Worm (Caenorhabditis elegans) whole organism, young adult: ENCODE results near the gene idi-1.

Experiments
- C06A6.2 ChIP-seq: fragments of 200-800 bp; sonication (Bioruptor generic); conservative IDR thresholded peaks from 2 replicates; pipeline ENCODE4 v1.3.6; 2022; ENCODE audit warnings: missing genetic modification characterization, missing compliant biosample characterization
- D2030.7 ChIP-seq: fragments of 200-800 bp; sonication (Bioruptor generic); IDR thresholded peaks from 2 replicates; pipeline ENCODE4 v1.3.6; 2022; ENCODE audit warnings: missing genetic modification reagents, missing genetic modification characterization, missing compliant biosample characterization
- F55B11.4 ChIP-seq: sonication (generic microtip); optimal IDR thresholded peaks from 2 replicates; lab custom pipeline; 2016; ENCODE audit warnings: missing compliant biosample characterization, missing genetic modification characterization, borderline replicate concordance; ENCODE audit not compliant: insufficient read depth
- F57C9.4 ChIP-seq: sonication (generic microtip); optimal IDR thresholded peaks from 2 replicates; lab custom pipeline; 2017; ENCODE audit warnings: mild to moderate bottlenecking, missing genetic modification characterization, missing compliant biosample characterization
- K11D2.4 ChIP-seq: fragments of 200-800 bp; sonication (Bioruptor generic); IDR thresholded peaks from 2 replicates; pipeline ENCODE4 v1.3.6; 2022; ENCODE audit warnings: missing genetic modification reagents, missing genetic modification characterization, missing compliant biosample characterization
- T26A5.8 ChIP-seq: sonication (generic microtip); optimal IDR thresholded peaks from 2 replicates; lab custom pipeline; 2016; ENCODE audit warnings: missing genetic modification characterization, missing compliant biosample characterization
- Y53F4B.3 ChIP-seq: fragments of 200-800 bp; sonication (Bioruptor generic); IDR thresholded peaks from 2 replicates; pipeline ENCODE4 v1.3.6; 2022; ENCODE audit warnings: missing genetic modification reagents, missing genetic modification characterization, missing compliant biosample characterization
- Y56A3A.18 ChIP-seq: fragments of 200-800 bp; sonication (Bioruptor generic); IDR thresholded peaks from 2 replicates; pipeline ENCODE4 v1.3.6; 2022; ENCODE audit warnings: missing genetic modification reagents, missing genetic modification characterization, missing compliant biosample characterization
- Y79H2A.3 ChIP-seq: fragments of 200-800 bp; sonication (Bioruptor generic); conservative IDR thresholded peaks from 2 replicates; pipeline ENCODE4 v1.3.6; 2022; ENCODE audit warnings: missing genetic modification reagents, missing genetic modification characterization, missing compliant biosample characterization
- Y95B8A.8 ChIP-seq: fragments of 200-800 bp; sonication (Bioruptor generic); IDR thresholded peaks from 2 replicates; pipeline ENCODE4 v1.3.6; 2022; ENCODE audit warnings: missing genetic modification reagents, missing genetic modification characterization, missing compliant biosample characterization
- aptf-2 ChIP-seq: fragments of 200-800 bp; sonication (Bioruptor generic); conservative IDR thresholded peaks from 2 replicates; pipeline ENCODE4 v1.3.6; 2022; ENCODE audit warnings: missing genetic modification reagents, missing genetic modification characterization, missing compliant biosample characterization
- aptf-3 ChIP-seq: fragments of 200-800 bp; sonication (Bioruptor generic); IDR thresholded peaks from 2 replicates; pipeline ENCODE4 v1.3.6; 2022; ENCODE audit warnings: missing genetic modification characterization, missing compliant biosample characterization
- atf-7 ChIP-seq: sonication (generic microtip); optimal IDR thresholded peaks from 2 replicates; lab custom pipeline; 2017; ENCODE audit warnings: mild to moderate bottlenecking, missing genetic modification characterization, missing compliant biosample characterization
- ccch-3 ChIP-seq: fragments of 200-800 bp; sonication (Bioruptor generic); optimal IDR thresholded peaks from 2 replicates; lab custom pipeline; 2018; ENCODE audit warnings: mild to moderate bottlenecking, missing genetic modification characterization, missing compliant biosample characterization
- ceh-27 ChIP-seq: fragments of 200-800 bp; sonication (Bioruptor generic); optimal IDR thresholded peaks from 2 replicates; lab custom pipeline; 2018; ENCODE audit warnings: mild to moderate bottlenecking, missing genetic modification characterization, moderate library complexity, missing compliant biosample characterization
- ceh-40 ChIP-seq: fragments of 200-800 bp; sonication (Bioruptor generic); IDR thresholded peaks from 2 replicates; pipeline ENCODE4 v1.3.6; 2022; ENCODE audit warnings: missing genetic modification characterization, missing compliant biosample characterization
- dpff-1 ChIP-seq: sonication (generic microtip); optimal IDR thresholded peaks from 2 replicates; lab custom pipeline; 2017; ENCODE audit warnings: mild to moderate bottlenecking, missing genetic modification characterization, missing compliant biosample characterization
- egl-18 ChIP-seq: fragments of 200-800 bp; sonication (Bioruptor generic); IDR thresholded peaks from 2 replicates; pipeline ENCODE4 v1.3.6; 2022; ENCODE audit warnings: missing genetic modification reagents, missing genetic modification characterization, missing compliant biosample characterization
- ekl-4 ChIP-seq: fragments of 200-800 bp; sonication (Bioruptor generic); IDR thresholded peaks from 2 replicates; pipeline ENCODE4 v1.3.6; 2022; ENCODE audit warnings: missing genetic modification reagents, missing genetic modification characterization, missing compliant biosample characterization
- ets-4 ChIP-seq: fragments of 200-800 bp; sonication (Bioruptor generic); optimal IDR thresholded peaks from 2 replicates; lab custom pipeline; 2018; ENCODE audit warnings: mild to moderate bottlenecking, missing genetic modification characterization, missing compliant biosample characterization
- fkh-3 ChIP-seq: sonication (generic microtip); optimal IDR thresholded peaks from 2 replicates; lab custom pipeline; 2016; ENCODE audit warnings: mild to moderate bottlenecking, missing genetic modification characterization, missing compliant biosample characterization
- hmg-1.2 ChIP-seq: fragments of 200-800 bp; sonication (Bioruptor generic); IDR thresholded peaks from 2 replicates; pipeline ENCODE4 v1.3.6; 2022; ENCODE audit warnings: missing genetic modification reagents, missing genetic modification characterization, missing compliant biosample characterization
- let-607 ChIP-seq, 2 experiments: fragments of 200-800 bp in 1 of 2; sonication (Bioruptor generic) in 1 of 2; sonication (generic microtip) in 1 of 2; optimal IDR thresholded peaks; 2 replicates each; lab custom pipeline; 2016 to 2018; ENCODE audit warnings: mild to moderate bottlenecking in 2 of 2, missing compliant biosample characterization in 2 of 2, missing genetic modification characterization in 2 of 2, moderate library complexity in 2 of 2, missing genotype in 1 of 2
- lin-40 ChIP-seq: sonication (generic microtip); optimal IDR thresholded peaks from 2 replicates; lab custom pipeline; 2016; ENCODE audit warnings: missing genetic modification characterization, mild to moderate bottlenecking, missing compliant biosample characterization, missing genotype, missing genetic modification reagents
- lin-54 ChIP-seq: fragments of 200-800 bp; sonication (Bioruptor generic); optimal IDR thresholded peaks from 2 replicates; lab custom pipeline; 2018; ENCODE audit warnings: mild to moderate bottlenecking, missing genetic modification characterization, missing compliant biosample characterization
- madf-3 ChIP-seq: fragments of 200-800 bp; sonication (Bioruptor generic); IDR thresholded peaks from 2 replicates; pipeline ENCODE4 v1.3.6; 2022; ENCODE audit warnings: missing genetic modification reagents, missing genetic modification characterization, missing compliant biosample characterization
- mel-28 ChIP-seq: sonication (generic microtip); optimal IDR thresholded peaks from 2 replicates; lab custom pipeline; 2016; ENCODE audit warnings: borderline replicate concordance, mild to moderate bottlenecking, missing genetic modification characterization, missing compliant biosample characterization
- mes-4 ChIP-seq: sonication (generic microtip); optimal IDR thresholded peaks from 2 replicates; lab custom pipeline; 2016; ENCODE audit warnings: missing genotype, missing genetic modification characterization, missing compliant biosample characterization
- nhr-120 ChIP-seq: fragments of 200-800 bp; sonication (Bioruptor generic); IDR thresholded peaks from 2 replicates; pipeline ENCODE4 v1.3.6; 2022; ENCODE audit warnings: missing genetic modification characterization, missing compliant biosample characterization
- nhr-80 ChIP-seq: sonication (generic microtip); optimal IDR thresholded peaks from 2 replicates; lab custom pipeline; 2016; ENCODE audit warnings: missing genetic modification characterization, missing compliant biosample characterization
- rcor-1 ChIP-seq: fragments of 200-800 bp; sonication (Bioruptor generic); IDR thresholded peaks from 2 replicates; pipeline ENCODE4 v1.3.6; 2022; ENCODE audit warnings: missing genetic modification reagents, missing genetic modification characterization, missing compliant biosample characterization
- rec-8 ChIP-seq, 2 experiments: sonication (generic microtip); optimal IDR thresholded peaks; 2 replicates each; lab custom pipeline; 2016; ENCODE audit warnings: mild to moderate bottlenecking in 2 of 2, missing genetic modification characterization in 2 of 2, missing genetic modification reagents in 2 of 2, missing genotype in 2 of 2, missing biosample characterization in 1 of 2, missing compliant biosample characterization in 1 of 2, moderate library complexity in 1 of 2
- sea-2 ChIP-seq: fragments of 200-800 bp; sonication (Bioruptor generic); IDR thresholded peaks from 2 replicates; pipeline ENCODE4 v1.3.6; 2022; ENCODE audit warnings: missing genetic modification characterization, missing compliant biosample characterization
- snpc-4 ChIP-seq, 5 experiments: fragments of 150-350 bp in 1 of 5; sonication (generic microtip) in 4 of 5; optimal IDR thresholded peaks; 2 replicates each; lab custom pipeline; 2014 to 2018; ENCODE audit warnings: missing genetic modification characterization in 5 of 5, missing biosample characterization in 3 of 5, antibody characterized with exemption in 2 of 5, mild to moderate bottlenecking in 2 of 5, missing compliant biosample characterization in 2 of 5, missing genotype in 2 of 5, moderate library complexity in 2 of 5, missing genetic modification reagents in 1 of 5
- ztf-22 ChIP-seq: fragments of 200-800 bp; sonication (Bioruptor generic); optimal IDR thresholded peaks from 2 replicates; lab custom pipeline; 2018; ENCODE audit warnings: mild to moderate bottlenecking, missing genetic modification characterization, moderate library complexity, missing compliant biosample characterization
- ztf-25 ChIP-seq: fragments of 200-800 bp; sonication (Bioruptor generic); IDR thresholded peaks from 2 replicates; pipeline ENCODE4 v1.3.6; 2022; ENCODE audit warnings: missing genetic modification reagents, missing genetic modification characterization, missing compliant biosample characterization
- ztf-28 ChIP-seq: fragments of 200-800 bp; sonication (Bioruptor generic); IDR thresholded peaks from 2 replicates; pipeline ENCODE4 v1.3.6; 2022; ENCODE audit warnings: missing genetic modification reagents, missing genetic modification characterization, missing compliant biosample characterization

idi-1 gene

DNA sequence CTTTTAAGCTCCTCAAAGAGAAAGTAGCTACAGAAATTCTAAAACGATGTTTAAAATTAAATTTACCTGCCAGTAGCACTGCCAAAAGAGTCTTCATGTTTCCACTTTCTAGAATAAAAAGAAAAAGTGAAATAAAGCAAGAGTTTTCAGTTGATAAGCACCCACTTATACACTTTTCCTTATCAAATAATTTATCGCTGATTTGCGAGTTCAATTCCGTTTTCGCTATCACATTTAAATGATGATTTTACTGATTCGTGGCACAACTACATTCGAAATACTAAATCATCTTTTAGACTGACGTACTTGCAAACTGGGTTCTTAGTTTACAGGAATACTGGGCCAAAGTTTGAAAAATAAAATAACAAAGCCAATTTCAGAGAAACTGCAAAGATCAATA, 40.6 kb upstream of the idi-1 start, which contains the start of gene K12H4.7:
K12H4.7 (minus strand) TSS at position 138 of the 400 bp plus-strand sequence.
- TF ChIP-seq F57C9.4 (tag; lab: Kevin White, UChicago) (no peak), ets-4 (GFP tag; lab: Kevin White, UChicago) (peak; percentile 31), nhr-80 (tag; lab: Kevin White, UChicago) (peak; percentile 64), aptf-3 (GFP tag; lab: Robert Waterston, UW) (no peak), let-607 (tag; optimal IDR thresholded peaks at IDR 0.05; lab: Kevin White, UChicago) (peak; percentile 6 to 61), atf-7 (tag; lab: Kevin White, UChicago) (no peak), sea-2 (GFP tag; lab: Robert Waterston, UW) (no peak), snpc-4 (GFP tag; optimal IDR thresholded peaks at IDR 0.05; lab: Kevin White, UChicago) (no peak), snpc-4 (tag; optimal IDR thresholded peaks at IDR 0.05; lab: Kevin White, UChicago) (no peak), aptf-2 (GFP tag; lab: Robert Waterston, UW) (no peak), ekl-4 (GFP tag; lab: Robert Waterston, UW) (no peak), Y53F4B.3 (GFP tag; lab: Robert Waterston, UW) (no peak), rec-8 (tag; optimal IDR thresholded peaks at IDR 0.05; lab: Kevin White, UChicago) (no peak), lin-54 (no peak), Y56A3A.18 (GFP tag; lab: Robert Waterston, UW) (no peak), dpff-1 (tag; lab: Kevin White, UChicago) (no peak)

- TF ChIP-seq C06A6.2 (GFP tag; lab: Robert Waterston, UW), result no peak
- TF ChIP-seq mel-28, result no peak
- no peak for TF ChIP-seq egl-18 (GFP tag; lab: Robert Waterston, UW)
- no peak for TF ChIP-seq T26A5.8 (tag; lab: Kevin White, UChicago)
- TF ChIP-seq ceh-40, result no peak
- TF ChIP-seq D2030.7, result no peak
- TF ChIP-seq K11D2.4 (GFP tag; lab: Robert Waterston, UW), result no peak
- no peak for TF ChIP-seq rcor-1
- no peak for TF ChIP-seq rec-8 (tag; optimal IDR thresholded peaks at IDR 0.05; lab: Kevin White, UChicago)
- no peak for TF ChIP-seq Y95B8A.8
- no peak for TF ChIP-seq lin-40 (tag; lab: Kevin White, UChicago)
- TF ChIP-seq fkh-3 (tag; lab: Kevin White, UChicago), result no peak
- no peak for TF ChIP-seq ccch-3 (GFP tag; lab: Kevin White, UChicago)
- no peak for TF ChIP-seq aptf-3 (GFP tag; lab: Robert Waterston, UW)
- no peak for TF ChIP-seq ceh-27 (GFP tag; lab: Kevin White, UChicago)
- no peak for TF ChIP-seq nhr-120 (GFP tag; lab: Robert Waterston, UW)
- no peak for TF ChIP-seq ztf-25 (GFP tag; lab: Robert Waterston, UW)
- no peak for TF ChIP-seq Y79H2A.3 (GFP tag; lab: Robert Waterston, UW)
- TF ChIP-seq hmg-1.2 (GFP tag; lab: Robert Waterston, UW), result no peak
- no peak for TF ChIP-seq mes-4 (tag; lab: Kevin White, UChicago)
Measured at ce11 chrIII:8051838-8052237, 39.7 kb upstream of the idi-1 start.

ce11 chrIII:8061114-8061513, 30.4 kb upstream of the idi-1 start:
- TF ChIP-seq madf-3 (GFP tag; lab: Robert Waterston, UW), result no peak

DNA sequence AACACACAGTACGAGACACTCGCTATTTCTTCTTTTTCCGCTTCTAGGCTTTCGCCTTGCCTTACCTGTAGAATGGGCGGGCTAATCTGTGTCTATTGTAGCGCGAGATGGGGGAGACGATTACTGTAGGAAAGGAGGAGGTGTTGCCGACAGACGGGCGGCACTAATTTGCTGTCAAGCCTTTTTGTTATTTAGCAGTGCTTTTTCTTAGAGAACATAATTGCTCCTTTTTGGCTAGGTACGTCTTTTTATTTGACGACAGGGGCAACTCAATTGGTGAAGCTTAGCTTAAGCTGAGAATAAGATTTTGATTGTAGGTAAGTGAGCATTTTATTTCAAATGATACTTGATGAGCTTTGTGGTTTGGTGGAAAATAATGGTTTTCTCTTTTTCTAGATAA, 27.8 kb upstream of the idi-1 start:
- TF ChIP-seq ztf-28 (GFP tag; lab: Robert Waterston, UW) (0 out of 2 replicates have a peak, but pooled peaks have one; percentile 8), F55B11.4 (no peak), ztf-22 (GFP tag; lab: Kevin White, UChicago) (no peak)
